Worm (Caenorhabditis elegans): ENCODE data around the gene R04D3.2.

R04D3.2 gene

ce11 chrX:13293023-13293422, 6.6 kb upstream of the R04D3.2 start:
- TF ChIP-seq ceh-16 (tag; optimal IDR thresholded peaks at IDR 0.05) (no peak), ceh-82 (tag; optimal IDR thresholded peaks at IDR 0.05) (no peak), mab-5 (tag; optimal IDR thresholded peaks at IDR 0.05) (no peak), ztf-11 (tag; optimal IDR thresholded peaks at IDR 0.05) (no peak), fos-1 (tag; optimal IDR thresholded peaks at IDR 0.05) (no peak), ama-1 (optimal IDR thresholded peaks at IDR 0.05) (no peak), aly-2 (tag; optimal IDR thresholded peaks at IDR 0.05) (no peak), C34F6.9 (tag; optimal IDR thresholded peaks at IDR 0.05) (no peak), lin-39 (tag; optimal IDR thresholded peaks at IDR 0.05) (no peak), R02D3.7 (tag; optimal IDR thresholded peaks at IDR 0.05) (no peak)

ce11 chrX:13291506-13291905, 5.1 kb upstream of the R04D3.2 start, which contains the start of gene srd-38:
TSS of gene srd-38 (plus strand) at chrX:13291806.
- no peak for TF ChIP-seq nhr-129 (tag; optimal IDR thresholded peaks at IDR 0.05)
- no peak for TF ChIP-seq dmd-4 (tag; optimal IDR thresholded peaks at IDR 0.05)
- TF ChIP-seq nhr-12 (tag; optimal IDR thresholded peaks at IDR 0.05), result no peak
- TF ChIP-seq R02D3.7 (tag; optimal IDR thresholded peaks at IDR 0.05), result no peak
- TF ChIP-seq unc-55 (GFP tag; optimal IDR thresholded peaks at IDR 0.05), result no peak

DNA sequence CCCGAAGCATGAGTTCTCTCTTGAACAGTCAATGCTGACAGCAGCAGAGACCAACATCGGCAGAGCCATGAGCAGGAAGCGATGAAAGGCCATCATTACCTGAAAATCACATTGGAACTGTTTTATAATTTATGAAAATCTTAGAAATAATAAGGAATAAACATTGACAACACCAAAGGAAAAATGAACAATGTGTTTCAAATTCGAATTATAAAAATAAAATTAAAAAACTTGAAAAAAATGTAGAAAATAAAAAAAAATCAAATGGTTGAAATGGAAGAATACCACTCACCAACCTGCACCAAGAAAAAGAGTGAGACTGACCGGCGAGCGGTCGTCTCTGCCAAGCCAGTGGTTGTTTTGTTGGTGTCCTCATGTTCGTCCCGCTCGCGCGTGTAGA, 4.1 kb upstream of the R04D3.2 start, which contains the start of gene R04D3.3:
R04D3.3 (minus strand) TSS at position 101 of the 400 bp plus-strand sequence.
- TF ChIP-seq ZK546.5 (tag; optimal IDR thresholded peaks at IDR 0.05), result no peak
- no peak for TF ChIP-seq unc-62 (GFP tag; optimal IDR thresholded peaks at IDR 0.05)
- TF ChIP-seq elt-3 (tag; optimal IDR thresholded peaks at IDR 0.05), result no peak
- no peak for TF ChIP-seq nhr-25 (tag; optimal IDR thresholded peaks at IDR 0.05)
- TF ChIP-seq egl-27 (tag; optimal IDR thresholded peaks at IDR 0.05), result no peak
- no peak for TF ChIP-seq snpc-4 (tag; optimal IDR thresholded peaks at IDR 0.05)
- TF ChIP-seq nhr-21 (tag; optimal IDR thresholded peaks at IDR 0.05), result no peak
- TF ChIP-seq ama-1 (optimal IDR thresholded peaks at IDR 0.05), result no peak
- TF ChIP-seq nhr-12 (tag; optimal IDR thresholded peaks at IDR 0.05), result no peak
- TF ChIP-seq nhr-10 (tag; optimal IDR thresholded peaks at IDR 0.05), result no peak
- no peak for TF ChIP-seq unc-55 (GFP tag; optimal IDR thresholded peaks at IDR 0.05)
- TF ChIP-seq sem-4 (tag; optimal IDR thresholded peaks at IDR 0.05), result no peak
- no peak for TF ChIP-seq lin-11 (tag; optimal IDR thresholded peaks at IDR 0.05)
- TF ChIP-seq R02D3.7 (tag; optimal IDR thresholded peaks at IDR 0.05), result no peak
- TF ChIP-seq ceh-16 (tag; optimal IDR thresholded peaks at IDR 0.05), result no peak
- TF ChIP-seq skn-1 (tag; optimal IDR thresholded peaks at IDR 0.05), result no peak
- TF ChIP-seq sma-3 (GFP tag; optimal IDR thresholded peaks at IDR 0.05), result no peak
- TF ChIP-seq F13H6.1 (tag; optimal IDR thresholded peaks at IDR 0.05), result no peak
- no peak for TF ChIP-seq mbf-1 (tag; optimal IDR thresholded peaks at IDR 0.05)

DNA sequence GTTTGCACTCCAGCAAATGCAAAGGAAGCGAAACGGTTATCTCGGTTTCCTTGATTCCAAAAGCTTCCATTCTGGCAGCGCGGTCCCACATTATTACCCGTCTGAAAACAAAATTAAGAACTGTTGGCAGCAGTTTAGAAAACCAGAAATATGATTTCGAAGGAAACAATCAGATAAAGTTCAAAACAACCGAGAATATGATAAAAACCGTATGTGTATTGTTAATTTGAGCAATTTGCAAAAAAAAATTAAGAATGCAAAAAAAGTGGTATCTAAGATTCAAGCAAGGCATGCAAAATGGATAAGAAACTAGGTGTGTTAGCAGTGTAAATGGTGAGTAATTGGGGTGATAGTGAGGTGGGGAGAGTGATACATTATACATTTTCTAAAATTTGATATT, 2.3 kb upstream of the R04D3.2 start, which contains the start of gene R04D3.4:
R04D3.4 (minus strand) TSS at position 101 of the 400 bp plus-strand sequence.
- TF ChIP-seq unc-62 (GFP tag; optimal IDR thresholded peaks at IDR 0.05) (no peak), ztf-11 (tag; optimal IDR thresholded peaks at IDR 0.05) (no peak), peb-1 (tag; optimal IDR thresholded peaks at IDR 0.05) (no peak), nhr-6 (tag; optimal IDR thresholded peaks at IDR 0.05) (no peak), aly-2 (tag; optimal IDR thresholded peaks at IDR 0.05) (no peak), ZK546.5 (tag; optimal IDR thresholded peaks at IDR 0.05) (no peak), unc-55 (GFP tag; optimal IDR thresholded peaks at IDR 0.05) (no peak), skn-1 (tag; optimal IDR thresholded peaks at IDR 0.05) (no peak), ceh-82 (tag; optimal IDR thresholded peaks at IDR 0.05) (no peak), ama-1 (optimal IDR thresholded peaks at IDR 0.05) (no peak), blmp-1 (tag; optimal IDR thresholded peaks at IDR 0.05; ENCODE audit: insufficient read depth) (no peak), dmd-4 (tag; optimal IDR thresholded peaks at IDR 0.05) (no peak), nhr-10 (tag; optimal IDR thresholded peaks at IDR 0.05) (no peak), nhr-237 (tag; optimal IDR thresholded peaks at IDR 0.05) (no peak), nhr-25 (tag; optimal IDR thresholded peaks at IDR 0.05) (no peak), nhr-77 (tag; optimal IDR thresholded peaks at IDR 0.05) (no peak), elt-1 (tag; optimal IDR thresholded peaks at IDR 0.05) (no peak), nhr-21 (tag; optimal IDR thresholded peaks at IDR 0.05) (no peak), mdl-1 (tag; optimal IDR thresholded peaks at IDR 0.05) (no peak), unc-39 (tag; optimal IDR thresholded peaks at IDR 0.05) (no peak)

- TF ChIP-seq mab-5 (tag; optimal IDR thresholded peaks at IDR 0.05) (no peak), lin-39 (tag; optimal IDR thresholded peaks at IDR 0.05) (no peak), nhr-12 (tag; optimal IDR thresholded peaks at IDR 0.05) (no peak), fos-1 (tag; optimal IDR thresholded peaks at IDR 0.05) (no peak), nhr-77 (tag; optimal IDR thresholded peaks at IDR 0.05) (no peak), ztf-1 (GFP tag; conservative IDR thresholded peaks at IDR 0.05) (no peak), ZK546.5 (tag; optimal IDR thresholded peaks at IDR 0.05) (no peak), unc-39 (tag; optimal IDR thresholded peaks at IDR 0.05) (no peak), alr-1 (tag; optimal IDR thresholded peaks at IDR 0.05) (no peak), lin-13 (GFP tag; optimal IDR thresholded peaks at IDR 0.05) (no peak), blmp-1 (tag; optimal IDR thresholded peaks at IDR 0.05; ENCODE audit: insufficient read depth) (no peak), nhr-25 (tag; optimal IDR thresholded peaks at IDR 0.05) (no peak)
Observed at ce11 chrX:13284618-13285017, 1.8 kb downstream of the R04D3.2 start.
